Worm (Caenorhabditis elegans): ENCODE measurements around the gene asp-18.

- TF ChIP-seq klf-2 (GFP tag; conservative IDR thresholded peaks at IDR 0.05): no peak
- no peak for TF ChIP-seq flt-1 (GFP tag; IDR thresholded peaks at IDR 0.05)
- TF ChIP-seq ref-1 (GFP tag; conservative IDR thresholded peaks at IDR 0.05): no peak
Observed at ce11 chrV:18742108-18742507, 10.6 kb upstream of the asp-18 start, which contains the start of gene clec-250.

Data from whole organism, midembryonic.